Worm (Caenorhabditis elegans) whole organism, L1 larva: ENCODE results near the gene srj-52.

Experiments
- C16A3.4 ChIP-seq: fragments of 150-350 bp; optimal IDR thresholded peaks from 2 replicates; lab custom pipeline; 2014; ENCODE audit warnings: missing biosample characterization, missing genetic modification characterization
- ceh-63 ChIP-seq: fragments of 200-800 bp; sonication (Bioruptor generic); optimal IDR thresholded peaks from 2 replicates; lab custom pipeline; 2018; ENCODE audit warnings: mild to moderate bottlenecking, missing genetic modification characterization, missing compliant biosample characterization
- ceh-82 ChIP-seq, 3 experiments: fragments of 150-350 bp in 1 of 3; sonication (generic microtip) in 2 of 3; optimal IDR thresholded peaks; 2 replicates each; lab custom pipeline; 2014 to 2017; ENCODE audit warnings: missing biosample characterization in 3 of 3, missing genetic modification characterization in 3 of 3
- egl-13 ChIP-seq: sonication (generic microtip); optimal IDR thresholded peaks from 2 replicates; lab custom pipeline; 2016; ENCODE audit warnings: missing genotype, missing genetic modification reagents, missing genetic modification characterization, missing compliant biosample characterization
- ets-5 ChIP-seq: fragments of 200-800 bp; sonication (Bioruptor generic); IDR thresholded peaks from 2 replicates; pipeline ENCODE4 v1.3.6; 2022; ENCODE audit warnings: missing genetic modification characterization, missing compliant biosample characterization
- fkh-10 ChIP-seq: sonication (generic microtip); optimal IDR thresholded peaks from 2 replicates; lab custom pipeline; 2017; ENCODE audit warnings: missing biosample characterization, missing genetic modification reagents, missing genetic modification characterization
- fos-1 ChIP-seq: fragments of 150-350 bp; optimal IDR thresholded peaks from 2 replicates; lab custom pipeline; 2014; ENCODE audit warnings: missing biosample characterization, missing genetic modification characterization
- hlh-4 ChIP-seq: sonication (generic microtip); optimal IDR thresholded peaks from 2 replicates; lab custom pipeline; 2016; ENCODE audit warnings: mild to moderate bottlenecking, missing genetic modification characterization, missing compliant biosample characterization
- mab-9 ChIP-seq: fragments of 200-800 bp; sonication (Bioruptor generic); IDR thresholded peaks from 2 replicates; pipeline ENCODE4 v1.3.6; 2022; ENCODE audit warnings: missing genetic modification reagents, missing genetic modification characterization, missing compliant biosample characterization
- nhr-20 ChIP-seq: sonication (generic microtip); optimal IDR thresholded peaks from 2 replicates; lab custom pipeline; 2016; ENCODE audit warnings: mild to moderate bottlenecking, missing genetic modification characterization, missing compliant biosample characterization
- nhr-28 ChIP-seq: fragments of 150-350 bp; optimal IDR thresholded peaks from 2 replicates; lab custom pipeline; 2014; ENCODE audit warnings: missing biosample characterization, missing genetic modification characterization
- nhr-47 ChIP-seq: sonication (generic microtip); optimal IDR thresholded peaks from 2 replicates; lab custom pipeline; 2016; ENCODE audit warnings: mild to moderate bottlenecking, missing genetic modification characterization, moderate library complexity, missing compliant biosample characterization
- nhr-85 ChIP-seq: sonication (generic microtip); peaks from one replicate; lab custom pipeline; 2016; ENCODE audit warnings: missing genetic modification characterization, inconsistent platforms, missing compliant biosample characterization
- nhr-90 ChIP-seq: sonication (generic microtip); optimal IDR thresholded peaks from 2 replicates; lab custom pipeline; 2016; ENCODE audit warnings: mild to moderate bottlenecking, missing genetic modification characterization, missing compliant biosample characterization; ENCODE audit not compliant: poor library complexity
- skn-1 ChIP-seq: fragments of 150-350 bp; optimal IDR thresholded peaks from 2 replicates; lab custom pipeline; 2014; ENCODE audit warnings: missing biosample characterization, missing genetic modification characterization
- snpc-4 ChIP-seq: fragments of 150-350 bp; optimal IDR thresholded peaks from 2 replicates; lab custom pipeline; 2014; ENCODE audit warnings: missing biosample characterization, missing genetic modification characterization
- swsn-7 ChIP-seq: sonication (generic microtip); optimal IDR thresholded peaks from 2 replicates; lab custom pipeline; 2016; ENCODE audit warnings: missing genetic modification characterization, missing compliant biosample characterization
- tbx-2 ChIP-seq: sonication (generic microtip); optimal IDR thresholded peaks from 2 replicates; lab custom pipeline; 2016; ENCODE audit warnings: missing genetic modification characterization, missing compliant biosample characterization
- unc-30 ChIP-seq: sonication (generic microtip); optimal IDR thresholded peaks from 2 replicates; lab custom pipeline; 2017; ENCODE audit warnings: missing biosample characterization, missing genetic modification characterization
- zag-1 ChIP-seq: fragments of 150-350 bp; optimal IDR thresholded peaks from 2 replicates; lab custom pipeline; 2014; ENCODE audit warnings: missing biosample characterization, missing genetic modification characterization

Gene srj-52

ce11 chrV:646888-647287 lies 48.9 kb downstream of the srj-52 start, which contains the start of gene ugt-42:
TSS of gene ugt-42 (plus strand) at chrV:647188.
- TF ChIP-seq unc-30 (no peak), nhr-47 (tag; lab: Kevin White, UChicago) (no peak), hlh-4 (tag; lab: Kevin White, UChicago) (no peak), tbx-2 (tag; lab: Kevin White, UChicago) (no peak), fkh-10 (no peak), C16A3.4 (tag; lab: Kevin White, UChicago) (no peak), zag-1 (tag; lab: Kevin White, UChicago) (no peak), nhr-90 (tag; lab: Kevin White, UChicago) (no peak), nhr-20 (tag; lab: Kevin White, UChicago) (no peak), fos-1 (no peak), skn-1 (tag; lab: Kevin White, UChicago) (no peak), ets-5 (GFP tag; lab: Robert Waterston, UW) (no peak)

- TF ChIP-seq snpc-4 (tag; lab: Kevin White, UChicago) (no peak), egl-13 (tag; lab: Kevin White, UChicago) (no peak), nhr-85 (tag; lab: Kevin White, UChicago) (no peak), mab-9 (GFP tag; lab: Robert Waterston, UW) (no peak), hlh-4 (tag; lab: Kevin White, UChicago) (no peak), ceh-82 (tag; optimal IDR thresholded peaks at IDR 0.05; lab: Kevin White, UChicago) (no peak), tbx-2 (tag; lab: Kevin White, UChicago) (no peak), ceh-63 (GFP tag; lab: Kevin White, UChicago) (no peak), swsn-7 (no peak), nhr-28 (tag; lab: Kevin White, UChicago) (no peak)
Observed at ce11 chrV:646129-646528, 49.7 kb downstream of the srj-52 start, which contains the start of gene F48G7.12. TSS of gene F48G7.12 (minus strand) at chrV:646229.
